Worm (Caenorhabditis elegans) whole organism, midembryonic: Measurements from ENCODE around the gene T10D4.6.

Source experiments
- T22C8.4 ChIP-seq: fragments of 200-800 bp; sonication (Bioruptor generic); IDR thresholded peaks from 2 replicates; pipeline ENCODE4 v1.3.6; 2022; ENCODE audit warnings: missing genetic modification characterization, missing compliant biosample characterization
- cog-1 ChIP-seq: sonication (generic microtip); optimal IDR thresholded peaks from 2 replicates; lab custom pipeline; 2016; ENCODE audit warnings: missing genetic modification characterization, missing compliant biosample characterization
- flt-1 ChIP-seq: fragments of 200-800 bp; sonication (Bioruptor generic); IDR thresholded peaks from 2 replicates; pipeline ENCODE4 v1.3.6; 2022; ENCODE audit warnings: missing genetic modification characterization, missing compliant biosample characterization
- klf-2 ChIP-seq: fragments of 200-800 bp; sonication (Bioruptor generic); conservative IDR thresholded peaks from 2 replicates; pipeline ENCODE4 v1.3.6; 2022; ENCODE audit warnings: missing genetic modification reagents, missing genetic modification characterization, missing compliant biosample characterization
- med-1 ChIP-seq: sonication (generic microtip); optimal IDR thresholded peaks from 2 replicates; lab custom pipeline; 2017; ENCODE audit warnings: missing genetic modification characterization, mild to moderate bottlenecking, missing compliant biosample characterization, antibody characterized with exemption, missing genetic modification reagents; ENCODE audit not compliant: insufficient read depth
- tab-1 ChIP-seq: fragments of 200-800 bp; sonication (Bioruptor generic); IDR thresholded peaks from 2 replicates; pipeline ENCODE4 v1.3.6; 2022; ENCODE audit warnings: missing genetic modification characterization, missing compliant biosample characterization
- ztf-29 ChIP-seq: fragments of 200-800 bp; sonication (Bioruptor generic); IDR thresholded peaks from 2 replicates; pipeline ENCODE4 v1.3.6; 2022; ENCODE audit warnings: missing genetic modification reagents, missing genetic modification characterization, missing compliant biosample characterization

DNA sequence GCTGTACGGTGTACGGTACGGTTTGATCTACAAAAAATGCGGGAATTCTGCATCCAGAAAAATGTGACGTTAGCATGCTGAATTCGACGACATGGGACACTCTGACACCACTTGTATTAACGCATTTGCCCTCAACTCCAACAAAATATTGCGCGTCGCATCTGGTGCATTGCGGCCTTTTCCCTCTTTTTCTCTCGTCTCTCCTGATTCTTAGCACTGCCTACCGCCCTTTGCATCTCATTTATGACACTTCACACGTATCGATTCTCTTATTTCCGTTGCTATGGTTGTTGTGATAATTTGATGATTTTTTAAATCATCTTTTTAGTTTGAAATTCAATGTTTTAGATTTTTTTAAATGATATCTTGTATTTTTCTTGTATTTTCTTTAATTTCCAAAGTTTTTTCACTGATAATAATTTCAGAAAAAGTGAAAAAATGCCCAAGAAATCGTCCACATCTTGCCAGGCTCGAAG is at the start of gene T10D4.6:
- TF ChIP-seq flt-1 (GFP tag; lab: Robert Waterston, UW) (no peak), tab-1 (GFP tag; lab: Robert Waterston, UW) (no peak), cog-1 (peak; percentile 15), T22C8.4 (peak; percentile 53), med-1 (GFP tag; lab: Kevin White, UChicago) (no peak), ztf-29 (GFP tag; lab: Robert Waterston, UW) (no peak), klf-2 (GFP tag; lab: Robert Waterston, UW) (no peak)
